Worm (Caenorhabditis elegans) whole organism, L4 larva: ENCODE measurements around the gene ZK402.2.

Experiments used
- F10B5.3 ChIP-seq: sonication (generic microtip); optimal IDR thresholded peaks from 2 replicates; lab custom pipeline; 2016; ENCODE audit warnings: mild to moderate bottlenecking, missing genetic modification characterization, missing compliant biosample characterization
- F49E8.2 ChIP-seq: sonication (generic microtip); optimal IDR thresholded peaks from 2 replicates; lab custom pipeline; 2016; ENCODE audit warnings: missing compliant biosample characterization, mild to moderate bottlenecking, missing genetic modification characterization, borderline replicate concordance
- ceh-20 ChIP-seq: fragments of 200-800 bp; sonication (Bioruptor generic); IDR thresholded peaks from 2 replicates; pipeline ENCODE4 v1.3.6; 2022; ENCODE audit warnings: missing genetic modification reagents, missing genetic modification characterization, missing compliant biosample characterization
- dmd-8 ChIP-seq: fragments of 200-800 bp; sonication (Bioruptor generic); IDR thresholded peaks from 2 replicates; pipeline ENCODE4 v1.3.6; 2022; ENCODE audit warnings: missing genetic modification characterization, missing compliant biosample characterization
- lin-15B ChIP-seq: fragments of 150-350 bp; sonication (generic microtip); optimal IDR thresholded peaks from 3 replicates; lab custom pipeline; 2014; ENCODE audit warnings: missing biosample characterization, missing genetic modification characterization
- lin-38 ChIP-seq: fragments of 200-800 bp; sonication (Bioruptor generic); IDR thresholded peaks from 2 replicates; pipeline ENCODE4 v1.3.6; 2022; ENCODE audit warnings: missing genetic modification reagents, missing genetic modification characterization, missing compliant biosample characterization
- nhr-42 ChIP-seq: fragments of 200-800 bp; sonication (Bioruptor generic); IDR thresholded peaks from 2 replicates; pipeline ENCODE4 v1.3.6; 2022; ENCODE audit warnings: missing genetic modification characterization, missing compliant biosample characterization
- nhr-6 ChIP-seq: fragments of 150-350 bp; optimal IDR thresholded peaks from 2 replicates; lab custom pipeline; 2014; ENCODE audit warnings: missing biosample characterization, missing genetic modification characterization
- pqm-1 ChIP-seq: sonication (generic microtip); optimal IDR thresholded peaks from 2 replicates; lab custom pipeline; 2017; ENCODE audit warnings: missing biosample characterization, missing genetic modification characterization
- rbr-2 ChIP-seq: sonication (generic microtip); optimal IDR thresholded peaks from 2 replicates; lab custom pipeline; 2016; ENCODE audit warnings: missing genotype, missing genetic modification characterization, missing compliant biosample characterization
- snpc-4 ChIP-seq: fragments of 150-350 bp; optimal IDR thresholded peaks from 2 replicates; lab custom pipeline; 2014; ENCODE audit warnings: missing biosample characterization, missing genetic modification characterization
- unc-62 ChIP-seq, 3 experiments: fragments of 150-350 bp in 1 of 3; sonication (generic microtip); optimal IDR thresholded peaks in 2 of 3; peaks in 1 of 3; 1 replicate in 1 of 3; 2 replicates in 2 of 3; lab custom pipeline; 2014 to 2017; ENCODE audit warnings: missing biosample characterization in 3 of 3, missing genetic modification characterization in 3 of 3, missing genetic modification reagents in 3 of 3, missing genotype in 1 of 3
- zag-1 ChIP-seq: fragments of 150-350 bp; optimal IDR thresholded peaks from 2 replicates; lab custom pipeline; 2014; ENCODE audit warnings: missing biosample characterization, missing genetic modification characterization
- ztf-11 ChIP-seq: fragments of 150-350 bp; optimal IDR thresholded peaks from 2 replicates; lab custom pipeline; 2014; ENCODE audit warnings: missing biosample characterization, missing genetic modification characterization

- TF ChIP-seq zag-1 (no peak), lin-15B (no peak), nhr-42 (GFP tag; lab: Robert Waterston, UW) (no peak), unc-62 (GFP tag; optimal IDR thresholded peaks at IDR 0.05 in 1 of 2; lab: Kevin White, UChicago) (no peak), unc-62 (tag; optimal IDR thresholded peaks at IDR 0.05; lab: Kevin White, UChicago) (no peak), snpc-4 (tag; lab: Kevin White, UChicago) (no peak), pqm-1 (tag; lab: Kevin White, UChicago) (no peak), F10B5.3 (tag; lab: Kevin White, UChicago) (no peak), ceh-20 (GFP tag; lab: Robert Waterston, UW) (no peak), dmd-8 (GFP tag; lab: Robert Waterston, UW) (no peak), rbr-2 (no peak), F49E8.2 (tag; lab: Kevin White, UChicago) (no peak), lin-38 (GFP tag; lab: Robert Waterston, UW) (no peak), nhr-6 (tag; lab: Kevin White, UChicago) (no peak), ztf-11 (no peak)
Observed at ce11 chrX:1401259-1401658, 2.3 kb upstream of the ZK402.2 start, which contains the start of gene ZK402.5.
